Fruit fly (Drosophila melanogaster) whole organism, embryonic: Measurements from ENCODE around the gene kay.
A peak's percentile ranks its signal among the peaks of the same experiment; 100 is the strongest.

Experiments
- BEAF-32 ChIP-seq: fragments of 200-800 bp; sonication (Bioruptor generic); optimal IDR thresholded peaks from 3 replicates; lab custom pipeline; 2017; ENCODE audit warnings: missing biosample characterization, missing genetic modification characterization, mild to moderate bottlenecking, moderate library complexity, missing genetic modification reagents
- Bdp1 ChIP-seq: fragments of 200-800 bp; sonication (Bioruptor generic); optimal IDR thresholded peaks from 3 replicates; lab custom pipeline; 2016; ENCODE audit warnings: missing biosample characterization, missing genetic modification characterization
- CG11504 ChIP-seq: fragments of 200-800 bp; sonication (Bioruptor generic); optimal IDR thresholded peaks from 3 replicates; lab custom pipeline; 2019; ENCODE audit warnings: missing biosample characterization, mild to moderate bottlenecking, missing genetic modification characterization, moderate library complexity
- CG12391 ChIP-seq: fragments of 200-800 bp; sonication (Bioruptor generic); optimal IDR thresholded peaks from 3 replicates; lab custom pipeline; 2018; ENCODE audit warnings: missing biosample characterization, mild to moderate bottlenecking, missing genetic modification characterization, moderate library complexity
- CG12769 ChIP-seq: fragments of 200-800 bp; sonication (Bioruptor generic); optimal IDR thresholded peaks from 2 replicates; lab custom pipeline; 2019; ENCODE audit warnings: missing biosample characterization, mild to moderate bottlenecking, missing genetic modification characterization, moderate library complexity
- CG13123 ChIP-seq: fragments of 200-800 bp; sonication (Bioruptor generic); optimal IDR thresholded peaks from 2 replicates; lab custom pipeline; 2016; ENCODE audit warnings: missing biosample characterization, missing genetic modification characterization
- CG18011 ChIP-seq: fragments of 200-800 bp; sonication (Bioruptor generic); optimal IDR thresholded peaks from 2 replicates; lab custom pipeline; 2017; ENCODE audit warnings: missing biosample characterization, missing genetic modification characterization, mild to moderate bottlenecking, moderate library complexity, missing genotype
- CG18619 ChIP-seq: fragments of 200-800 bp; sonication (Bioruptor generic); optimal IDR thresholded peaks from 3 replicates; lab custom pipeline; 2017; ENCODE audit warnings: missing biosample characterization, mild to moderate bottlenecking, missing genetic modification characterization
- CG2678 ChIP-seq: fragments of 200-800 bp; sonication (Bioruptor generic); optimal IDR thresholded peaks from 3 replicates; lab custom pipeline; 2019; ENCODE audit warnings: missing biosample characterization, mild to moderate bottlenecking, missing genetic modification characterization, moderate library complexity
- CG30020 ChIP-seq: fragments of 200-800 bp; optimal IDR thresholded peaks from 2 replicates; lab custom pipeline; 2019; ENCODE audit warnings: missing biosample characterization, mild to moderate bottlenecking, missing genetic modification characterization, moderate library complexity
- CG31388 ChIP-seq: fragments of 200-800 bp; sonication (Bioruptor generic); optimal IDR thresholded peaks from 2 replicates; lab custom pipeline; 2016; ENCODE audit warnings: missing biosample characterization, missing genetic modification characterization
- CG32532 ChIP-seq: fragments of 200-800 bp; sonication (Bioruptor generic); IDR thresholded peaks from 2 replicates; pipeline ENCODE4 v1.3.6; 2022; ENCODE audit warnings: missing biosample characterization, missing genetic modification characterization
- CG4404 ChIP-seq: fragments of 200-800 bp; sonication (Bioruptor generic); IDR thresholded peaks from 2 replicates; pipeline ENCODE4 v1.3.6; 2022; ENCODE audit warnings: missing biosample characterization, missing genetic modification characterization
- CG6683 ChIP-seq: fragments of 200-800 bp; sonication (Bioruptor generic); optimal IDR thresholded peaks from 2 replicates; lab custom pipeline; 2017; ENCODE audit warnings: missing biosample characterization, mild to moderate bottlenecking, missing genetic modification characterization, missing genetic modification reagents
- CkIIα-i1 ChIP-seq: fragments of 200-800 bp; sonication (Bioruptor generic); IDR thresholded peaks from 2 replicates; pipeline ENCODE4 v1.3.6; 2022; ENCODE audit warnings: missing biosample characterization, missing genetic modification characterization
- Dref ChIP-seq: fragments of 200-800 bp; sonication (Bioruptor generic); IDR thresholded peaks from 2 replicates; pipeline ENCODE4 v1.3.6; 2022; ENCODE audit warnings: missing biosample characterization, missing genetic modification characterization
- E2f2 ChIP-seq: fragments of 200-800 bp; sonication (Bioruptor generic); IDR thresholded peaks from 2 replicates; pipeline ENCODE4 v1.3.6; 2022; ENCODE audit warnings: missing biosample characterization, missing genetic modification characterization
- GATAe ChIP-seq: fragments of 200-800 bp; sonication (Bioruptor generic); conservative IDR thresholded peaks from 2 replicates; pipeline ENCODE4 v1.3.6; 2022; ENCODE audit warnings: missing biosample characterization, missing genetic modification characterization
- HLH3B ChIP-seq: fragments of 200-800 bp; sonication (Bioruptor generic); IDR thresholded peaks from 2 replicates; pipeline ENCODE4 v1.3.6; 2022; ENCODE audit warnings: missing biosample characterization, missing genetic modification characterization
- HLH4C ChIP-seq: fragments of 200-800 bp; sonication (Bioruptor generic); IDR thresholded peaks from 3 replicates; pipeline ENCODE4 v1.3.6; 2022; ENCODE audit warnings: missing biosample characterization, missing genetic modification characterization; ENCODE audit not compliant: partially characterized antibody
- HLH54F ChIP-seq: fragments of 200-800 bp; sonication (Bioruptor generic); optimal IDR thresholded peaks from 3 replicates; lab custom pipeline; 2016; ENCODE audit warnings: missing biosample characterization, missing genetic modification characterization
- Hmr ChIP-seq: fragments of 200-800 bp; sonication (Bioruptor generic); optimal IDR thresholded peaks from 3 replicates; lab custom pipeline; 2017; ENCODE audit warnings: mild to moderate bottlenecking, missing biosample characterization, missing genetic modification reagents, missing genetic modification characterization
- Hr51 ChIP-seq, 2 experiments: fragments of 200-800 bp; sonication (Bioruptor generic); optimal IDR thresholded peaks; 2 replicates in 1 of 2; 3 replicates in 1 of 2; lab custom pipeline; 2016 to 2018; ENCODE audit warnings: missing biosample characterization in 2 of 2, missing genetic modification characterization in 2 of 2, mild to moderate bottlenecking in 1 of 2, moderate library complexity in 1 of 2
- NFAT ChIP-seq: fragments of 200-800 bp; sonication (Bioruptor generic); IDR thresholded peaks from 2 replicates; pipeline ENCODE4 v1.3.6; 2022; ENCODE audit warnings: missing biosample characterization, missing genetic modification characterization
- Nf-YB ChIP-seq: fragments of 200-800 bp; sonication (Bioruptor generic); optimal IDR thresholded peaks from 3 replicates; lab custom pipeline; 2019; ENCODE audit warnings: missing biosample characterization, mild to moderate bottlenecking, missing genetic modification characterization, moderate library complexity
- Nf-YC ChIP-seq: fragments of 200-800 bp; optimal IDR thresholded peaks from 3 replicates; lab custom pipeline; 2019; ENCODE audit warnings: missing biosample characterization, mild to moderate bottlenecking, missing genetic modification characterization, moderate library complexity
- Rfx ChIP-seq: fragments of 200-800 bp; sonication (Bioruptor generic); IDR thresholded peaks from 2 replicates; pipeline ENCODE4 v1.3.6; 2022; ENCODE audit warnings: missing biosample characterization, missing genetic modification characterization
- YL-1 ChIP-seq: fragments of 200-800 bp; sonication (Bioruptor generic); optimal IDR thresholded peaks from 3 replicates; lab custom pipeline; 2017; ENCODE audit warnings: missing biosample characterization, mild to moderate bottlenecking, missing genetic modification characterization
- bowl ChIP-seq: fragments of 200-800 bp; sonication (Bioruptor generic); IDR thresholded peaks from 2 replicates; pipeline ENCODE4 v1.3.6; 2022; ENCODE audit warnings: missing biosample characterization, missing genetic modification characterization
- chinmo ChIP-seq: fragments of 200-800 bp; sonication (Bioruptor generic); IDR thresholded peaks from 4 replicates; pipeline ENCODE4 v1.3.6; 2022; ENCODE audit warnings: missing biosample characterization, missing genetic modification characterization; ENCODE audit not compliant: partially characterized antibody
- corto ChIP-seq: fragments of 200-800 bp; sonication (Bioruptor generic); optimal IDR thresholded peaks from 2 replicates; lab custom pipeline; 2016; ENCODE audit warnings: missing biosample characterization, mild to moderate bottlenecking, missing genetic modification characterization, moderate library complexity
- crol ChIP-seq: fragments of 200-800 bp; sonication (Bioruptor generic); IDR thresholded peaks from 2 replicates; pipeline ENCODE4 v1.3.6; 2022; ENCODE audit warnings: missing biosample characterization, missing genetic modification characterization
- danr ChIP-seq: fragments of 200-800 bp; sonication (Bioruptor generic); IDR thresholded peaks from 2 replicates; pipeline ENCODE4 v1.3.6; 2022; ENCODE audit warnings: missing biosample characterization, missing genetic modification characterization
- dm ChIP-seq: fragments of 200-800 bp; sonication (Bioruptor generic); optimal IDR thresholded peaks from 3 replicates; lab custom pipeline; 2016; ENCODE audit warnings: missing biosample characterization, missing genetic modification characterization
- dmrt99B ChIP-seq: fragments of 200-800 bp; sonication (Bioruptor generic); optimal IDR thresholded peaks from 2 replicates; lab custom pipeline; 2018; ENCODE audit warnings: missing biosample characterization, mild to moderate bottlenecking, missing genetic modification characterization, moderate library complexity
- dysf ChIP-seq: fragments of 200-800 bp; sonication (Bioruptor generic); IDR thresholded peaks from 3 replicates; pipeline ENCODE4 v1.3.6; 2022; ENCODE audit warnings: missing biosample characterization, missing genetic modification characterization
- gem ChIP-seq: fragments of 200-800 bp; sonication (Bioruptor generic); optimal IDR thresholded peaks from 2 replicates; lab custom pipeline; 2019; ENCODE audit warnings: missing biosample characterization, mild to moderate bottlenecking, missing genetic modification characterization, moderate library complexity
- grau ChIP-seq: fragments of 200-800 bp; optimal IDR thresholded peaks from 3 replicates; lab custom pipeline; 2019; ENCODE audit warnings: missing biosample characterization, mild to moderate bottlenecking, missing genetic modification characterization, moderate library complexity
- hbn ChIP-seq: fragments of 200-800 bp; sonication (Bioruptor generic); IDR thresholded peaks from 2 replicates; pipeline ENCODE4 v1.3.6; 2022; ENCODE audit warnings: missing biosample characterization, missing genetic modification characterization; ENCODE audit not compliant: partially characterized antibody
- hkb ChIP-seq, 2 experiments: fragments of 200-800 bp in 1 of 2; fragments of >200 bp in 1 of 2; sonication (Bioruptor generic) in 1 of 2; IDR thresholded peaks in 1 of 2; optimal IDR thresholded peaks in 1 of 2; 2 replicates each; pipeline versions ENCODE4 v1.3.6 to Lab custom; 2017 to 2022; ENCODE audit warnings: missing biosample characterization in 1 of 2, missing genetic modification characterization in 1 of 2
- mam ChIP-seq: fragments of 200-800 bp; sonication (Bioruptor generic); optimal IDR thresholded peaks from 3 replicates; lab custom pipeline; 2016; ENCODE audit warnings: missing biosample characterization, missing genetic modification characterization
- pb ChIP-seq: fragments of 200-800 bp; sonication (Bioruptor generic); optimal IDR thresholded peaks from 3 replicates; lab custom pipeline; 2016; ENCODE audit warnings: missing biosample characterization, missing genetic modification characterization
- ro ChIP-seq: fragments of 200-800 bp; sonication (Bioruptor generic); IDR thresholded peaks from 2 replicates; pipeline ENCODE4 v1.3.6; 2022; ENCODE audit warnings: missing biosample characterization, missing genetic modification characterization
- row ChIP-seq: fragments of 200-800 bp; sonication (Bioruptor generic); IDR thresholded peaks from 3 replicates; pipeline ENCODE4 v1.3.6; 2022; ENCODE audit warnings: missing biosample characterization, missing genetic modification characterization
- sd ChIP-seq: fragments of 200-800 bp; sonication (Bioruptor generic); optimal IDR thresholded peaks from 3 replicates; lab custom pipeline; 2018; ENCODE audit warnings: missing biosample characterization, mild to moderate bottlenecking, missing genetic modification characterization, moderate library complexity
- sens ChIP-seq: fragments of 200-800 bp; sonication (Bioruptor generic); peaks from one replicate; lab custom pipeline; 2016; ENCODE audit warnings: missing biosample characterization, missing genetic modification characterization
- slbo ChIP-seq: fragments of 200-800 bp; sonication (Bioruptor generic); IDR thresholded peaks from 2 replicates; pipeline ENCODE4 v1.3.6; 2022; ENCODE audit warnings: missing biosample characterization, missing genetic modification characterization
- unpg ChIP-seq: fragments of 200-800 bp; sonication (Bioruptor generic); optimal IDR thresholded peaks from 3 replicates; lab custom pipeline; 2018; ENCODE audit warnings: missing biosample characterization, mild to moderate bottlenecking, missing genetic modification characterization, moderate library complexity

Gene kay

DNA sequence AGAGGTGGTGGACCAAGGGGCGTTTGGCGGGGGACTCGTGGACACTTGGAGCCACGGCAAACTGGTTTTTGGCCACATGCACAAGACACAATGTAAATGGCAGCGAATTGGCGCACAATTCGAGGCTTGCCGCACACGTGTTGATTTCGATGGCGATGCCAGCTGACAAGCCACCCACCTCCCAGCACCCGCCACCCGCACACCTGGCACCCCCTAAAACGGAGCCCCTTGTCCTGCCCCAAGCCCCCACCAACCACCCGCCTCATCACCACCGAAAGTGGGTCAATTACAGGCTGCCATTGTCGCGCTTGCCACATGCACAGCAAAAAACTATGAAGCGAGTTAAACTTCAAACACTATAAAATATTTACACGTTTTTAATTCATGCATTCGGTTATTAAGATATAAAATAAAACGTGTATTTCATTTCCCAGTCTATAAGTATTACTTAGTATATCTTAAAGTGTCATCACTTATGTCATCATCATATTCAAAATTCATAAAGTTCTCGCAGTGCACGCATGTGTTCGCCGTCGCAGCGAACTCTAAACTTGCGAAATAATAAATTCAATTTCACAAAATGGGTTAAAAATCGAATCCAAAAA is 7.6 kb upstream of the kay start (continued):
- TF ChIP-seq sens (GFP tag; lab: Kevin White, UChicago) (peak; percentile 25), YL-1 (no peak), mam (GFP tag; lab: Kevin White, UChicago) (no peak), hkb (optimal IDR thresholded peaks at IDR 0.05; lab: Kevin White, UChicago) (no peak), hkb (GFP tag; IDR thresholded peaks at IDR 0.05; lab: Robert Waterston, UW) (0 out of 2 replicates have a peak, but pooled peaks have one; percentile 20), BEAF-32 (GFP tag; lab: Kevin White, UChicago) (no peak), HLH4C (GFP tag; lab: Robert Waterston, UW) (no peak), chinmo (no peak), dmrt99B (tag; lab: Kevin White, UChicago) (peak; percentile 11), E2f2 (no peak; the same call in 1 of the 2 replicates), Hr51 (GFP tag; optimal IDR thresholded peaks at IDR 0.05; lab: Kevin White, UChicago) (peak in 1 of 2 experiments; percentile 39), crol (peak; percentile 81), hbn (GFP tag; lab: Robert Waterston, UW) (no peak), CG4404 (GFP tag; lab: Robert Waterston, UW) (no peak), corto (no peak), NFAT (GFP tag; lab: Robert Waterston, UW) (no peak), dysf (0 out of 3 replicates have a peak, but pooled peaks have one; percentile 8), dm (GFP tag; lab: Kevin White, UChicago) (no peak), Bdp1 (GFP tag; lab: Kevin White, UChicago) (no peak), slbo (GFP tag; lab: Robert Waterston, UW) (peak; percentile 43), Dref (GFP tag; lab: Robert Waterston, UW) (0 out of 2 replicates have a peak, but pooled peaks have one; percentile 18), bowl (GFP tag; lab: Robert Waterston, UW) (no peak), CG18011 (GFP tag; lab: Kevin White, UChicago) (no peak), unpg (GFP tag; lab: Kevin White, UChicago) (no peak)

dm6 chr3R:29758734-29759131 is 7.1 kb upstream of the kay start:
- no peak for TF ChIP-seq pb (GFP tag; lab: Kevin White, UChicago)
- no peak for TF ChIP-seq CG13123 (GFP tag; lab: Kevin White, UChicago)
- TF ChIP-seq Nf-YC, result peak; percentile 69
- no peak for TF ChIP-seq danr (GFP tag; lab: Robert Waterston, UW)
- peak; percentile 59 for TF ChIP-seq Nf-YB (GFP tag; lab: Kevin White, UChicago)
- peak; percentile 52 for TF ChIP-seq sd
- TF ChIP-seq, all 482 proteins: peak for 3

- peak; percentile 21; the same call in 1 of the 2 replicates for TF ChIP-seq Rfx (GFP tag; lab: Robert Waterston, UW)
- no peak for TF ChIP-seq HLH3B (GFP tag; lab: Robert Waterston, UW)
- TF ChIP-seq CG12769, result no peak
- TF ChIP-seq row (GFP tag; lab: Robert Waterston, UW), result peak; percentile 50
- peak; percentile 6 for TF ChIP-seq CG2678
- no peak for TF ChIP-seq CG6683 (GFP tag; lab: Kevin White, UChicago)
- TF ChIP-seq CG30020, result no peak
- TF ChIP-seq GATAe (GFP tag; lab: Robert Waterston, UW), result no peak
- peak; percentile 26 for TF ChIP-seq grau (tag; lab: Kevin White, UChicago)
- TF ChIP-seq gem (tag; lab: Kevin White, UChicago), result peak; percentile 11
- TF ChIP-seq CG12391 (tag; lab: Kevin White, UChicago), result no peak
- TF ChIP-seq CG32532, result peak; percentile 49; the same call in 1 of the 2 replicates
- no peak for TF ChIP-seq ro (GFP tag; lab: Robert Waterston, UW)
- TF ChIP-seq CkIIα-i1 (GFP tag; lab: Robert Waterston, UW), result no peak
- TF ChIP-seq CG11504 (tag; lab: Kevin White, UChicago), result peak; percentile 13
- no peak for TF ChIP-seq HLH54F (GFP tag; lab: Kevin White, UChicago)
- TF ChIP-seq NFAT (GFP tag; lab: Robert Waterston, UW), result 0 out of 2 replicates have a peak, but pooled peaks have one; percentile 25
- TF ChIP-seq CG18619 (GFP tag; lab: Kevin White, UChicago), result no peak
- no peak for TF ChIP-seq CG31388
- no peak for TF ChIP-seq crol
- no peak for TF ChIP-seq Hmr (GFP tag; lab: Kevin White, UChicago)
Observed at dm6 chr3R:29760042-29760441, 5.8 kb upstream of the kay start.
